Fruit fly (Drosophila melanogaster) whole organism, embryonic: ENCODE results near the gene CAH16.

Experiments used
- Ada2b ChIP-seq: fragments of 200-800 bp; sonication (Bioruptor generic); IDR thresholded peaks from 2 replicates; pipeline ENCODE4 v1.3.6; 2022; ENCODE audit warnings: missing biosample characterization, missing genetic modification characterization
- Aef1 ChIP-seq: fragments of 200-800 bp; sonication (Bioruptor generic); IDR thresholded peaks from 3 replicates; pipeline ENCODE4 v1.3.6; 2022; ENCODE audit warnings: missing biosample characterization, missing genetic modification characterization
- Atf6 ChIP-seq: fragments of 200-800 bp; sonication (Bioruptor generic); IDR thresholded peaks from 2 replicates; pipeline ENCODE4 v1.3.6; 2022; ENCODE audit warnings: missing biosample characterization, missing genetic modification characterization
- Blimp-1 ChIP-seq: fragments of 200-800 bp; sonication (Bioruptor generic); optimal IDR thresholded peaks from 3 replicates; lab custom pipeline; 2018; ENCODE audit warnings: missing biosample characterization, missing genetic modification characterization, mild to moderate bottlenecking, moderate library complexity, missing genetic modification reagents
- BtbVII ChIP-seq: fragments of 200-800 bp; sonication (Bioruptor generic); optimal IDR thresholded peaks from 3 replicates; lab custom pipeline; 2017; ENCODE audit warnings: missing biosample characterization, mild to moderate bottlenecking, missing genetic modification characterization
- C15 ChIP-seq: fragments of 200-800 bp; sonication (Bioruptor generic); IDR thresholded peaks from 3 replicates; pipeline ENCODE4 v1.3.6; 2022; ENCODE audit warnings: missing biosample characterization, missing genetic modification characterization
- CG10147 ChIP-seq: fragments of 200-800 bp; sonication (Bioruptor generic); optimal IDR thresholded peaks from 2 replicates; lab custom pipeline; 2019; ENCODE audit warnings: missing biosample characterization, mild to moderate bottlenecking, missing genetic modification characterization, moderate library complexity
- CG11723 ChIP-seq: fragments of 200-800 bp; sonication (Bioruptor generic); optimal IDR thresholded peaks from 2 replicates; lab custom pipeline; 2017; ENCODE audit warnings: missing biosample characterization, mild to moderate bottlenecking, missing genetic modification characterization
- CG12155 ChIP-seq: fragments of 200-800 bp; sonication (Bioruptor generic); optimal IDR thresholded peaks from 3 replicates; lab custom pipeline; 2016; ENCODE audit warnings: missing biosample characterization, missing genetic modification characterization
- CG12299 ChIP-seq: fragments of 200-800 bp; sonication (Bioruptor generic); optimal IDR thresholded peaks from 2 replicates; lab custom pipeline; 2018; ENCODE audit warnings: missing biosample characterization, mild to moderate bottlenecking, missing genetic modification characterization
- CG14860 ChIP-seq: fragments of 200-800 bp; sonication (Bioruptor generic); IDR thresholded peaks from 3 replicates; pipeline ENCODE4 v1.3.6; 2022; ENCODE audit warnings: missing biosample characterization, missing genetic modification characterization; ENCODE audit not compliant: partially characterized antibody
- CG15073 ChIP-seq: fragments of 200-800 bp; sonication (Bioruptor generic); optimal IDR thresholded peaks from 2 replicates; lab custom pipeline; 2016; ENCODE audit warnings: missing biosample characterization, missing genetic modification characterization
- CG18011 ChIP-seq: fragments of 200-800 bp; sonication (Bioruptor generic); optimal IDR thresholded peaks from 2 replicates; lab custom pipeline; 2017; ENCODE audit warnings: missing biosample characterization, missing genetic modification characterization, mild to moderate bottlenecking, moderate library complexity, missing genotype
- CG18476 ChIP-seq: fragments of 200-800 bp; sonication (Bioruptor generic); optimal IDR thresholded peaks from 2 replicates; lab custom pipeline; 2016; ENCODE audit warnings: missing biosample characterization, mild to moderate bottlenecking, missing genetic modification characterization
- CG31224 ChIP-seq: fragments of 200-800 bp; sonication (Bioruptor generic); IDR thresholded peaks from 2 replicates; pipeline ENCODE4 v1.3.6; 2022; ENCODE audit warnings: missing biosample characterization, missing genetic modification characterization
- CG31365 ChIP-seq: fragments of 200-800 bp; sonication (Bioruptor generic); optimal IDR thresholded peaks from 2 replicates; lab custom pipeline; 2018; ENCODE audit warnings: missing biosample characterization, mild to moderate bottlenecking, missing genetic modification characterization
- CG4820 ChIP-seq: fragments of 200-800 bp; sonication (Bioruptor generic); optimal IDR thresholded peaks from 3 replicates; lab custom pipeline; 2016; ENCODE audit warnings: missing biosample characterization, missing genetic modification characterization
- CG5953 ChIP-seq: fragments of 200-800 bp; sonication (Bioruptor generic); IDR thresholded peaks from 2 replicates; pipeline ENCODE4 v1.3.6; 2022; ENCODE audit warnings: missing biosample characterization, missing genetic modification characterization
- CG7928 ChIP-seq: fragments of 200-800 bp; sonication (Bioruptor generic); optimal IDR thresholded peaks from 2 replicates; lab custom pipeline; 2017; ENCODE audit warnings: missing biosample characterization, mild to moderate bottlenecking, missing genetic modification characterization
- CG8290 ChIP-seq, 3 experiments: fragments of 200-800 bp; sonication (Bioruptor generic); optimal IDR thresholded peaks; 2 replicates each; lab custom pipeline; 2016 to 2019; ENCODE audit warnings: missing biosample characterization in 3 of 3, missing genetic modification characterization in 3 of 3, mild to moderate bottlenecking in 2 of 3, moderate library complexity in 1 of 3
- Chrac-16 ChIP-seq: fragments of 200-800 bp; sonication (Bioruptor generic); optimal IDR thresholded peaks from 3 replicates; lab custom pipeline; 2016; ENCODE audit warnings: missing biosample characterization, missing genetic modification characterization
- CrebB ChIP-seq: fragments of 200-800 bp; sonication (Bioruptor generic); optimal IDR thresholded peaks from 3 replicates; lab custom pipeline; 2018; ENCODE audit warnings: missing biosample characterization, mild to moderate bottlenecking, missing genetic modification characterization
- Dbx ChIP-seq: fragments of 200-800 bp; sonication (Bioruptor generic); IDR thresholded peaks from 3 replicates; pipeline ENCODE4 v1.3.6; 2022; ENCODE audit warnings: missing biosample characterization, missing genetic modification characterization
- Dref ChIP-seq: fragments of 200-800 bp; sonication (Bioruptor generic); IDR thresholded peaks from 2 replicates; pipeline ENCODE4 v1.3.6; 2022; ENCODE audit warnings: missing biosample characterization, missing genetic modification characterization
- ERR ChIP-seq: fragments of 200-800 bp; sonication (Bioruptor generic); optimal IDR thresholded peaks from 2 replicates; lab custom pipeline; 2016; ENCODE audit warnings: missing biosample characterization, missing genetic modification characterization
- Eip74EF ChIP-seq, 2 experiments: fragments of 200-800 bp in 1 of 2; fragments of >200 bp in 1 of 2; sonication (Bioruptor generic) in 1 of 2; optimal IDR thresholded peaks; 2 replicates each; lab custom pipeline; 2017 to 2019; ENCODE audit warnings: missing biosample characterization in 2 of 2, missing genetic modification characterization in 2 of 2, mild to moderate bottlenecking in 1 of 2, moderate library complexity in 1 of 2
- Ets97D ChIP-seq: fragments of 200-800 bp; sonication (Bioruptor generic); optimal IDR thresholded peaks from 3 replicates; lab custom pipeline; 2016; ENCODE audit warnings: missing biosample characterization, missing genetic modification characterization
- Fer1 ChIP-seq: fragments of 200-800 bp; sonication (Bioruptor generic); optimal IDR thresholded peaks from 2 replicates; lab custom pipeline; 2017; ENCODE audit warnings: missing biosample characterization, mild to moderate bottlenecking, missing genetic modification characterization
- Hand ChIP-seq: fragments of 200-800 bp; sonication (Bioruptor generic); optimal IDR thresholded peaks from 2 replicates; lab custom pipeline; 2017; ENCODE audit warnings: mild to moderate bottlenecking, missing biosample characterization, missing genetic modification reagents, missing genetic modification characterization
- Hmr ChIP-seq: fragments of 200-800 bp; sonication (Bioruptor generic); optimal IDR thresholded peaks from 3 replicates; lab custom pipeline; 2017; ENCODE audit warnings: mild to moderate bottlenecking, missing biosample characterization, missing genetic modification reagents, missing genetic modification characterization
- Hr3 ChIP-seq: fragments of 200-800 bp; sonication (Bioruptor generic); optimal IDR thresholded peaks from 3 replicates; lab custom pipeline; 2016; ENCODE audit warnings: missing biosample characterization, missing genetic modification characterization
- Kr ChIP-seq: fragments of 200-800 bp; sonication (Bioruptor generic); optimal IDR thresholded peaks from 2 replicates; lab custom pipeline; 2017; ENCODE audit warnings: missing biosample characterization, mild to moderate bottlenecking, missing genetic modification characterization
- Max ChIP-seq: fragments of 200-800 bp; sonication (Bioruptor generic); optimal IDR thresholded peaks from 2 replicates; lab custom pipeline; 2016; ENCODE audit warnings: missing biosample characterization, mild to moderate bottlenecking, missing genetic modification characterization
- NFAT ChIP-seq: fragments of 200-800 bp; sonication (Bioruptor generic); IDR thresholded peaks from 2 replicates; pipeline ENCODE4 v1.3.6; 2022; ENCODE audit warnings: missing biosample characterization, missing genetic modification characterization
- Ptx1 ChIP-seq: fragments of 200-800 bp; sonication (Bioruptor generic); IDR thresholded peaks from 2 replicates; pipeline ENCODE4 v1.3.6; 2022; ENCODE audit warnings: missing biosample characterization, missing genetic modification characterization
- Usf ChIP-seq: fragments of 200-800 bp; sonication (Bioruptor generic); optimal IDR thresholded peaks from 2 replicates; lab custom pipeline; 2017; ENCODE audit warnings: missing genotype, missing biosample characterization, missing genetic modification characterization
- Vsx1 ChIP-seq: fragments of 200-800 bp; sonication (Bioruptor generic); optimal IDR thresholded peaks from 2 replicates; lab custom pipeline; 2017; ENCODE audit warnings: missing biosample characterization, mild to moderate bottlenecking, missing genetic modification characterization, missing genetic modification reagents
- abd-A ChIP-seq: fragments of 200-800 bp; sonication (Bioruptor generic); optimal IDR thresholded peaks from 3 replicates; lab custom pipeline; 2019; ENCODE audit warnings: missing biosample characterization, mild to moderate bottlenecking, missing genetic modification characterization, moderate library complexity
- br ChIP-seq: fragments of >200 bp; optimal IDR thresholded peaks from 2 replicates; lab custom pipeline; 2017
- bsh ChIP-seq, 2 experiments: fragments of 200-800 bp; sonication (Bioruptor generic); optimal IDR thresholded peaks; 2 replicates each; lab custom pipeline; 2017 to 2018; ENCODE audit warnings: mild to moderate bottlenecking in 2 of 2, missing biosample characterization in 2 of 2, missing genetic modification characterization in 2 of 2, moderate library complexity in 1 of 2
- corto ChIP-seq: fragments of 200-800 bp; sonication (Bioruptor generic); optimal IDR thresholded peaks from 2 replicates; lab custom pipeline; 2016; ENCODE audit warnings: missing biosample characterization, mild to moderate bottlenecking, missing genetic modification characterization, moderate library complexity
- grau ChIP-seq: fragments of 200-800 bp; optimal IDR thresholded peaks from 3 replicates; lab custom pipeline; 2019; ENCODE audit warnings: missing biosample characterization, mild to moderate bottlenecking, missing genetic modification characterization, moderate library complexity
- gsb ChIP-seq: fragments of 200-800 bp; sonication (Bioruptor generic); IDR thresholded peaks from 2 replicates; pipeline ENCODE4 v1.3.6; 2022; ENCODE audit warnings: missing biosample characterization, missing genetic modification characterization
- schlank ChIP-seq: fragments of 200-800 bp; sonication (Bioruptor generic); optimal IDR thresholded peaks from 2 replicates; lab custom pipeline; 2018; ENCODE audit warnings: missing biosample characterization, mild to moderate bottlenecking, missing genetic modification characterization
- sens ChIP-seq: fragments of 200-800 bp; sonication (Bioruptor generic); peaks from one replicate; lab custom pipeline; 2016; ENCODE audit warnings: missing biosample characterization, missing genetic modification characterization
- seq ChIP-seq: fragments of 200-800 bp; sonication (Bioruptor generic); IDR thresholded peaks from 2 replicates; pipeline ENCODE4 v1.3.6; 2022; ENCODE audit warnings: missing biosample characterization, missing genetic modification characterization
- sug ChIP-seq: fragments of 200-800 bp; optimal IDR thresholded peaks from 2 replicates; lab custom pipeline; 2019; ENCODE audit warnings: missing biosample characterization, mild to moderate bottlenecking, missing genetic modification characterization, moderate library complexity
- tna ChIP-seq: fragments of 200-800 bp; sonication (Bioruptor generic); IDR thresholded peaks from 2 replicates; pipeline ENCODE4 v1.3.6; 2022; ENCODE audit warnings: missing biosample characterization, missing genetic modification characterization; ENCODE audit not compliant: partially characterized antibody
- vnd ChIP-seq: fragments of 200-800 bp; sonication (Bioruptor generic); IDR thresholded peaks from 3 replicates; pipeline ENCODE4 v1.3.6; 2022; ENCODE audit warnings: missing biosample characterization, missing genetic modification characterization; ENCODE audit not compliant: partially characterized antibody
- vvl ChIP-seq: fragments of 200-800 bp; sonication (Bioruptor generic); IDR thresholded peaks from 2 replicates; pipeline ENCODE4 v1.3.6; 2022; ENCODE audit warnings: missing biosample characterization, missing genetic modification characterization

CAH16 gene

DNA sequence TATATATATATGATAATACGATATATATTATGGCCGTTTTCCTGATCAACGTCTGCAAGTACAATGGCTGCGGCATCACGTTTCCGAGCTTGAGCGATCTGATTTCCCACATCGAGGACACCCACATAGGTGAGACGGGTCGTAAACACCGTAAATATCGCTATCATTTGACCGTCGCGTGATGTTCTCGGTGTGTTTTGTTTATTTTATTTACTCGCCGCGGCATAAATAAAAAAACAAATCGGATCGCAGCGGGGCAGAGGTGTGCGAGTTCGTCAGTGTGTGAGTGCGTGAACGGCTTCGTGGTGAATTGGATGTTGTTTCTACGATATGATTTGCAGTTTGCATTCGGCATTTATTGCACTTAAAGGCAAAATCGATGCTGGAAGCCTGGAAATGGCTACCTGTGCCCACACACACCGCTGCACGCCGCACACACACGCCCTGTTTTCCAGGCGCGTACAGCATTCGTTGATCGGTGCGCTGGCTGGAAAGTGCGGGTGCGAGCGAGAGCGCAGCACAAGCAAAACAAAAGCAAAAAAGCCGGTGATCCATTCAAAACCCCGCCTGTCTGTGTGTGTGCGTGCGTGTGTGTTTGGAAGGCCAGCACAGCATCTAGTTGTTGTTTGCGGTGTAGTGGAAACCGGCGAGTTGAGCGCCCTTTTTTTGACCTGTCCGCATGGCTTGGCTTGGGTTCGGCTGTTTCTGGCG, 38.6 kb upstream of the CAH16 start (continued):
- TF ChIP-seq grau (tag; lab: Kevin White, UChicago) (no peak), CG12155 (GFP tag; lab: Kevin White, UChicago) (peak; percentile 88), CrebB (tag; lab: Kevin White, UChicago) (no peak), Fer1 (GFP tag; lab: Kevin White, UChicago) (peak; percentile 31), NFAT (GFP tag; lab: Robert Waterston, UW) (no peak), CG11723 (GFP tag; lab: Kevin White, UChicago) (no peak), BtbVII (GFP tag; lab: Kevin White, UChicago) (peak; percentile 8), CG31224 (GFP tag; lab: Robert Waterston, UW) (no peak), Dref (GFP tag; lab: Robert Waterston, UW) (no peak), Aef1 (GFP tag; lab: Robert Waterston, UW) (no peak), Usf (GFP tag; lab: Kevin White, UChicago) (no peak), CG8290 (GFP tag; optimal IDR thresholded peaks at IDR 0.05; lab: Kevin White, UChicago) (no peak), CG8290 (tag; optimal IDR thresholded peaks at IDR 0.05; lab: Kevin White, UChicago) (no peak), corto (GFP tag; lab: Kevin White, UChicago) (peak; percentile 38), seq (GFP tag; lab: Robert Waterston, UW) (no peak), Ets97D (GFP tag; lab: Kevin White, UChicago) (no peak), Hr3 (no peak), ERR (no peak), Blimp-1 (GFP tag; lab: Kevin White, UChicago) (no peak), C15 (GFP tag; lab: Robert Waterston, UW) (no peak), Max (GFP tag; lab: Kevin White, UChicago) (no peak), bsh (GFP tag; optimal IDR thresholded peaks at IDR 0.05; lab: Kevin White, UChicago) (peak in 1 of 2 experiments; percentile 82), vnd (GFP tag; lab: Robert Waterston, UW) (no peak), CG7928 (GFP tag; lab: Kevin White, UChicago) (no peak), Chrac-16 (no peak), Hmr (GFP tag; lab: Kevin White, UChicago) (no peak), sug (tag; lab: Kevin White, UChicago) (peak; percentile 5), CG14860 (GFP tag; lab: Robert Waterston, UW) (no peak), CG15073 (no peak), schlank (no peak), CG4820 (GFP tag; lab: Kevin White, UChicago) (no peak), tna (no peak), Dbx (GFP tag; lab: Robert Waterston, UW) (no peak), Eip74EF (GFP tag; optimal IDR thresholded peaks at IDR 0.05; lab: Kevin White, UChicago) (no peak), CG5953 (GFP tag; lab: Robert Waterston, UW) (no peak), CG12299 (no peak), CG31365 (tag; lab: Kevin White, UChicago) (no peak), vvl (GFP tag; lab: Robert Waterston, UW) (no peak), Hand (no peak), CG18011 (GFP tag; lab: Kevin White, UChicago) (no peak), sens (GFP tag; lab: Kevin White, UChicago) (peak; percentile 77), br (lab: Kevin White, UChicago) (no peak), Kr (GFP tag; lab: Kevin White, UChicago) (no peak), Vsx1 (GFP tag; lab: Kevin White, UChicago) (peak; percentile 14), gsb (GFP tag; lab: Robert Waterston, UW) (no peak), abd-A (tag; lab: Kevin White, UChicago) (no peak), CG18476 (GFP tag; lab: Kevin White, UChicago) (no peak), Ptx1 (no peak), CG10147 (GFP tag; lab: Kevin White, UChicago) (no peak), Atf6 (GFP tag; lab: Robert Waterston, UW) (no peak), Ada2b (GFP tag; lab: Robert Waterston, UW) (no peak)
